Fruit fly (Drosophila melanogaster) whole organism, wandering third instar larva: Measurements from ENCODE around the gene CG14635.

Source experiments
- Abd-B ChIP-seq: fragments of >200 bp; optimal IDR thresholded peaks from 2 replicates; lab custom pipeline; 2017; ENCODE audit warnings: missing biosample characterization, missing genetic modification characterization
- CG32264 ChIP-seq: fragments of 200-800 bp; sonication (Bioruptor generic); optimal IDR thresholded peaks from 2 replicates; lab custom pipeline; 2016; ENCODE audit warnings: missing biosample characterization, missing genetic modification characterization
- CG9705 ChIP-seq: fragments of 200-800 bp; sonication (Bioruptor generic); optimal IDR thresholded peaks from 2 replicates; lab custom pipeline; 2018; ENCODE audit warnings: missing biosample characterization, mild to moderate bottlenecking, missing genetic modification characterization
- CrebA ChIP-seq: fragments of 200-800 bp; sonication (Bioruptor generic); optimal IDR thresholded peaks from 2 replicates; lab custom pipeline; 2016; ENCODE audit warnings: missing biosample characterization, mild to moderate bottlenecking, missing genetic modification characterization, borderline replicate concordance
- Dfd ChIP-seq: fragments of >200 bp; optimal IDR thresholded peaks from 2 replicates; lab custom pipeline; 2017; ENCODE audit warnings: missing biosample characterization, missing genetic modification characterization
- Dif ChIP-seq: fragments of 200-275, 200-300 bp; sonication (Bioruptor generic); optimal IDR thresholded peaks from 2 replicates; lab custom pipeline; 2018; ENCODE audit warnings: missing biosample characterization, missing genetic modification characterization; ENCODE audit not compliant: partially characterized antibody
- GATAd ChIP-seq: sonication (Bioruptor generic); optimal IDR thresholded peaks from 2 replicates; lab custom pipeline; 2016; ENCODE audit warnings: missing biosample characterization, missing genetic modification characterization
- HLH106 ChIP-seq: fragments of 200-800 bp; optimal IDR thresholded peaks from 3 replicates; lab custom pipeline; 2019; ENCODE audit warnings: missing biosample characterization, mild to moderate bottlenecking, missing genetic modification characterization, moderate library complexity
- Hnf4 ChIP-seq: fragments of 200-800 bp; sonication (Bioruptor generic); optimal IDR thresholded peaks from 2 replicates; lab custom pipeline; 2016; ENCODE audit warnings: missing biosample characterization, mild to moderate bottlenecking, missing genetic modification characterization
- Hr78 ChIP-seq: fragments of >200 bp; optimal IDR thresholded peaks from 2 replicates; lab custom pipeline; 2017; ENCODE audit warnings: missing biosample characterization, missing genetic modification characterization
- Hr83 ChIP-seq: fragments of 200-300 bp; sonication (Bioruptor generic); optimal IDR thresholded peaks from 2 replicates; lab custom pipeline; 2016; ENCODE audit warnings: missing biosample characterization, mild to moderate bottlenecking, missing genetic modification characterization, moderate library complexity; ENCODE audit not compliant: poor library complexity, severe bottlenecking
- Jra ChIP-seq: sonication (Bioruptor generic); optimal IDR thresholded peaks from 2 replicates; lab custom pipeline; 2016; ENCODE audit warnings: missing biosample characterization, missing genetic modification characterization
- Mio ChIP-seq: sonication (Bioruptor generic); optimal IDR thresholded peaks from 2 replicates; lab custom pipeline; 2016; ENCODE audit warnings: missing biosample characterization, missing genetic modification characterization
- Myc ChIP-seq: fragments of >200 bp; optimal IDR thresholded peaks from 2 replicates; lab custom pipeline; 2017
- N ChIP-seq: fragments of >200 bp; optimal IDR thresholded peaks from 2 replicates; lab custom pipeline; 2018; ENCODE audit warnings: missing biosample characterization, missing external identifiers, missing genetic modification characterization
- OdsH ChIP-seq: fragments of 200-800 bp; sonication (Bioruptor generic); optimal IDR thresholded peaks from 2 replicates; lab custom pipeline; 2016; ENCODE audit warnings: missing biosample characterization, mild to moderate bottlenecking, missing genetic modification characterization
- Rel ChIP-seq, 2 experiments: fragments of 200-800 bp; sonication (Bioruptor generic) in 1 of 2; optimal IDR thresholded peaks; 2 replicates in 1 of 2; 3 replicates in 1 of 2; lab custom pipeline; 2016 to 2019; ENCODE audit warnings: mild to moderate bottlenecking in 2 of 2, missing biosample characterization in 2 of 2, missing genetic modification characterization in 2 of 2, moderate library complexity in 1 of 2
- Sp1 ChIP-seq: fragments of 200-800 bp; sonication (Bioruptor generic); optimal IDR thresholded peaks from 3 replicates; lab custom pipeline; 2019; ENCODE audit warnings: missing biosample characterization, mild to moderate bottlenecking, missing genetic modification characterization, moderate library complexity
- Vsx2 ChIP-seq: fragments of 200-300, 225-300 bp; sonication (Bioruptor generic); optimal IDR thresholded peaks from 2 replicates; lab custom pipeline; 2018; ENCODE audit warnings: missing biosample characterization, missing genetic modification characterization; ENCODE audit not compliant: partially characterized antibody
- br ChIP-seq: fragments of 200-800 bp; sonication (Bioruptor generic); optimal IDR thresholded peaks from 2 replicates; lab custom pipeline; 2016; ENCODE audit warnings: missing biosample characterization, missing genetic modification characterization
- brk ChIP-seq: fragments of 200-800 bp; sonication (Bioruptor generic); optimal IDR thresholded peaks from 2 replicates; lab custom pipeline; 2016; ENCODE audit warnings: missing biosample characterization, mild to moderate bottlenecking, missing genetic modification characterization
- dl ChIP-seq, 2 experiments: fragments of 175-275, 200-275 bp in 1 of 2; fragments of 200-275 bp in 1 of 2; sonication (Bioruptor generic); optimal IDR thresholded peaks; lab custom pipeline; 2018; ENCODE audit warnings: mild to moderate bottlenecking in 2 of 2, missing biosample characterization in 2 of 2, missing genetic modification characterization in 2 of 2, moderate library complexity in 2 of 2; ENCODE audit not compliant: partially characterized antibody in 2 of 2, insufficient read depth in 1 of 2
- dmrt93B ChIP-seq: fragments of 200-800 bp; sonication (Bioruptor generic); optimal IDR thresholded peaks from 2 replicates; lab custom pipeline; 2018; ENCODE audit warnings: missing biosample characterization, mild to moderate bottlenecking, missing genetic modification characterization
- dsf ChIP-seq: sonication (Bioruptor generic); optimal IDR thresholded peaks from 2 replicates; lab custom pipeline; 2016; ENCODE audit warnings: missing biosample characterization, missing genetic modification characterization, borderline replicate concordance
- ey ChIP-seq: fragments of 200-800 bp; sonication (Bioruptor generic); optimal IDR thresholded peaks from 2 replicates; lab custom pipeline; 2016; ENCODE audit warnings: missing biosample characterization, missing genetic modification characterization
- foxo ChIP-seq, 2 experiments: fragments of 200-800 bp; sonication (Bioruptor generic); optimal IDR thresholded peaks; 2 replicates in 1 of 2; 3 replicates in 1 of 2; lab custom pipeline; 2016 to 2017; ENCODE audit warnings: missing biosample characterization in 2 of 2, missing genetic modification characterization in 2 of 2
- fru ChIP-seq: fragments of 200-800 bp; sonication (Bioruptor generic); optimal IDR thresholded peaks from 3 replicates; lab custom pipeline; 2016; ENCODE audit warnings: missing biosample characterization, mild to moderate bottlenecking, missing genetic modification characterization
- h ChIP-seq: fragments of 200-800 bp; sonication (Bioruptor generic); optimal IDR thresholded peaks from 3 replicates; lab custom pipeline; 2016; ENCODE audit warnings: missing biosample characterization, mild to moderate bottlenecking, missing genetic modification characterization
- jim ChIP-seq: fragments of 175-275, 200-325 bp; sonication (Bioruptor generic); optimal IDR thresholded peaks from 2 replicates; lab custom pipeline; 2016; ENCODE audit warnings: missing biosample characterization, mild to moderate bottlenecking, missing genetic modification characterization
- lola ChIP-seq: fragments of >200 bp; optimal IDR thresholded peaks from 2 replicates; lab custom pipeline; 2017; ENCODE audit warnings: missing biosample characterization, missing genetic modification characterization
- pan ChIP-seq: fragments of >200 bp; optimal IDR thresholded peaks from 2 replicates; lab custom pipeline; 2017
- psq ChIP-seq: fragments of 200-800 bp; sonication (Bioruptor generic); optimal IDR thresholded peaks from 3 replicates; lab custom pipeline; 2017; ENCODE audit warnings: missing biosample characterization, mild to moderate bottlenecking, missing genetic modification characterization, moderate library complexity
- rgr ChIP-seq: fragments of 200-800 bp; sonication (Bioruptor generic); optimal IDR thresholded peaks from 3 replicates; lab custom pipeline; 2016; ENCODE audit warnings: missing biosample characterization, mild to moderate bottlenecking, missing genetic modification characterization
- sage ChIP-seq: fragments of 200-800 bp; sonication (Bioruptor generic); optimal IDR thresholded peaks from 2 replicates; lab custom pipeline; 2016; ENCODE audit warnings: missing biosample characterization, mild to moderate bottlenecking, missing genetic modification characterization
- sv ChIP-seq: fragments of 200-800 bp; sonication (Bioruptor generic); optimal IDR thresholded peaks from 3 replicates; lab custom pipeline; 2016; ENCODE audit warnings: missing biosample characterization, missing genetic modification characterization
- tai ChIP-seq: sonication (Bioruptor generic); optimal IDR thresholded peaks from 2 replicates; lab custom pipeline; 2016; ENCODE audit warnings: missing biosample characterization, missing genetic modification characterization
- usp ChIP-seq: fragments of >200 bp; optimal IDR thresholded peaks from 2 replicates; lab custom pipeline; 2017; ENCODE audit warnings: missing biosample characterization, missing genetic modification characterization
- woc ChIP-seq: sonication (Bioruptor generic); optimal IDR thresholded peaks from 2 replicates; lab custom pipeline; 2016; ENCODE audit warnings: missing biosample characterization, mild to moderate bottlenecking, missing genetic modification characterization

CG14635 gene

dm6 chrX:844523-844922 is at the start of gene CG14635:
CG14635 (plus strand) TSS chrX:844823.
- TF ChIP-seq usp (GFP tag; lab: Kevin White, UChicago), result no peak
- TF ChIP-seq Jra, result no peak
- no peak for TF ChIP-seq Dif (GFP tag; lab: Kevin White, UChicago)
- TF ChIP-seq sv (GFP tag; lab: Kevin White, UChicago), result no peak
- TF ChIP-seq GATAd (GFP tag; lab: Kevin White, UChicago), result no peak
- TF ChIP-seq jim, result no peak
- TF ChIP-seq Myc (lab: Kevin White, UChicago), result no peak
- TF ChIP-seq pan (lab: Kevin White, UChicago), result no peak
- no peak for TF ChIP-seq OdsH
- no peak for TF ChIP-seq br
- no peak for TF ChIP-seq psq (GFP tag; lab: Kevin White, UChicago)

- TF ChIP-seq Dfd (no peak), psq (GFP tag; lab: Kevin White, UChicago) (no peak), ey (peak; percentile 3), OdsH (no peak), Myc (lab: Kevin White, UChicago) (peak; percentile 46), lola (GFP tag; lab: Kevin White, UChicago) (no peak), dmrt93B (no peak), GATAd (GFP tag; lab: Kevin White, UChicago) (no peak), Rel (GFP tag; optimal IDR thresholded peaks at IDR 0.05; lab: Kevin White, UChicago) (no peak), Rel (tag; optimal IDR thresholded peaks at IDR 0.05; lab: Kevin White, UChicago) (peak; percentile 75), Vsx2 (no peak), Mio (GFP tag; lab: Kevin White, UChicago) (no peak), CrebA (GFP tag; lab: Kevin White, UChicago) (no peak), rgr (GFP tag; lab: Kevin White, UChicago) (peak; percentile 36), sage (no peak), Hnf4 (GFP tag; lab: Kevin White, UChicago) (no peak), HLH106 (tag; lab: Kevin White, UChicago) (peak; percentile 1), foxo (GFP tag; optimal IDR thresholded peaks at IDR 0.05; lab: Kevin White, UChicago) (peak; percentile 32 to 63), sv (GFP tag; lab: Kevin White, UChicago) (no peak), tai (no peak), CG9705 (GFP tag; lab: Kevin White, UChicago) (no peak), jim (no peak), br (peak; percentile 45), Dif (GFP tag; lab: Kevin White, UChicago) (peak; percentile 37), Abd-B (GFP tag; lab: Kevin White, UChicago) (no peak), brk (GFP tag; lab: Kevin White, UChicago) (no peak), dsf (GFP tag; lab: Kevin White, UChicago) (no peak), Hr83 (GFP tag; lab: Kevin White, UChicago) (peak; percentile 46), dl (GFP tag; optimal IDR thresholded peaks at IDR 0.05; lab: Kevin White, UChicago; ENCODE audit: insufficient read depth in 1 of 2, partially characterized antibody in 2 of 2) (no peak), woc (peak; percentile 94), CG32264 (GFP tag; lab: Kevin White, UChicago) (no peak), Sp1 (GFP tag; lab: Kevin White, UChicago) (peak; percentile 36), h (GFP tag; lab: Kevin White, UChicago) (peak; percentile 26), pan (lab: Kevin White, UChicago) (no peak), fru (peak; percentile 89), Hr78 (no peak), Jra (no peak), usp (GFP tag; lab: Kevin White, UChicago) (no peak), N (GFP tag; lab: Kevin White, UChicago) (no peak)
- TF ChIP-seq, all 38 proteins: peak for 13
Measured at dm6 chrX:796397-796989, 48.1 kb upstream of the CG14635 start.
